Worm (Caenorhabditis elegans) whole organism, L4 larva: Measurements from ENCODE around the gene Y53F4B.5.
A peak's percentile ranks its signal among the peaks of the same experiment; 100 is the strongest.

Experiments
- F44E2.7 ChIP-seq: fragments of 200-800 bp; sonication (Bioruptor generic); IDR thresholded peaks from 2 replicates; pipeline ENCODE4 v2.1.2; 2022; ENCODE audit warnings: missing genetic modification characterization, missing compliant biosample characterization
- F49E8.2 ChIP-seq: sonication (generic microtip); optimal IDR thresholded peaks from 2 replicates; lab custom pipeline; 2016; ENCODE audit warnings: missing compliant biosample characterization, mild to moderate bottlenecking, missing genetic modification characterization, borderline replicate concordance
- T26A8.4 ChIP-seq: fragments of 200-800 bp; sonication (Bioruptor generic); IDR thresholded peaks from 2 replicates; pipeline ENCODE4 v1.3.6; 2022; ENCODE audit warnings: missing genetic modification characterization, missing compliant biosample characterization
- Y48G9A.11 ChIP-seq: fragments of 200-800 bp; sonication (Bioruptor generic); IDR thresholded peaks from 2 replicates; pipeline ENCODE4 v1.3.6; 2022; ENCODE audit warnings: missing genetic modification reagents, missing genetic modification characterization, missing compliant biosample characterization
- aha-1 ChIP-seq: fragments of 150-350 bp; peaks from one replicate; lab custom pipeline; 2014; ENCODE audit warnings: missing biosample characterization, missing genetic modification characterization
- ama-1 ChIP-seq: fragments of 150-350 bp; optimal IDR thresholded peaks from 2 replicates; lab custom pipeline; 2014; ENCODE audit warnings: inconsistent platforms, mixed read lengths
- arid-1 ChIP-seq: fragments of 200-800 bp; sonication (Bioruptor generic); conservative IDR thresholded peaks from 2 replicates; pipeline ENCODE4 v1.3.6; 2022; ENCODE audit warnings: missing genetic modification reagents, missing genetic modification characterization, missing compliant biosample characterization
- ceh-20 ChIP-seq: fragments of 200-800 bp; sonication (Bioruptor generic); IDR thresholded peaks from 2 replicates; pipeline ENCODE4 v1.3.6; 2022; ENCODE audit warnings: missing genetic modification reagents, missing genetic modification characterization, missing compliant biosample characterization
- ceh-28 ChIP-seq: fragments of 150-350 bp; optimal IDR thresholded peaks from 2 replicates; lab custom pipeline; 2014; ENCODE audit warnings: missing biosample characterization, missing genetic modification reagents, missing genetic modification characterization
- dmd-6 ChIP-seq: fragments of 200-800 bp; sonication (Bioruptor generic); IDR thresholded peaks from 2 replicates; pipeline ENCODE4 v1.3.6; 2022; ENCODE audit warnings: missing genetic modification reagents, missing genetic modification characterization, missing compliant biosample characterization
- dmd-9 ChIP-seq: fragments of 200-800 bp; sonication (Bioruptor generic); IDR thresholded peaks from 2 replicates; pipeline ENCODE4 v1.3.6; 2022; ENCODE audit warnings: missing genetic modification reagents, missing genetic modification characterization, missing compliant biosample characterization
- dpl-1 ChIP-seq: fragments of 150-350 bp; optimal IDR thresholded peaks from 2 replicates; lab custom pipeline; 2014; ENCODE audit warnings: missing biosample characterization, missing genetic modification reagents, missing genetic modification characterization
- fkh-10 ChIP-seq: fragments of 150-350 bp; optimal IDR thresholded peaks from 2 replicates; lab custom pipeline; 2014; ENCODE audit warnings: missing biosample characterization, missing genetic modification reagents, missing genetic modification characterization
- hif-1 ChIP-seq, 2 experiments: sonication (generic microtip); optimal IDR thresholded peaks; 2 replicates each; lab custom pipeline; 2016 to 2017; ENCODE audit warnings: missing compliant biosample characterization in 2 of 2, missing genetic modification characterization in 2 of 2, missing genetic modification reagents in 2 of 2, missing genotype in 2 of 2, mild to moderate bottlenecking in 1 of 2
- hlh-11 ChIP-seq: fragments of 200-800 bp; sonication (Bioruptor generic); optimal IDR thresholded peaks from 2 replicates; lab custom pipeline; 2018; ENCODE audit warnings: mild to moderate bottlenecking, missing genetic modification characterization, missing compliant biosample characterization
- hlh-30 ChIP-seq: sonication (generic microtip); optimal IDR thresholded peaks from 2 replicates; lab custom pipeline; 2017; ENCODE audit warnings: antibody characterized with exemption, mild to moderate bottlenecking, missing genetic modification characterization, missing compliant biosample characterization; ENCODE audit not compliant: insufficient read depth
- hmg-1.1 ChIP-seq: fragments of 200-800 bp; sonication (Bioruptor generic); IDR thresholded peaks from 2 replicates; pipeline ENCODE4 v1.3.6; 2022; ENCODE audit warnings: missing genetic modification reagents, missing genetic modification characterization, missing compliant biosample characterization
- lin-1 ChIP-seq: fragments of 200-800 bp; sonication (Bioruptor generic); IDR thresholded peaks from 2 replicates; pipeline ENCODE4 v1.3.6; 2022; ENCODE audit warnings: missing genetic modification reagents, missing genetic modification characterization, missing compliant biosample characterization
- lin-13 ChIP-seq: fragments of 150-350 bp; optimal IDR thresholded peaks from 2 replicates; lab custom pipeline; 2014; ENCODE audit warnings: missing biosample characterization, missing genetic modification reagents, missing genetic modification characterization
- lin-15B ChIP-seq: fragments of 150-350 bp; sonication (generic microtip); optimal IDR thresholded peaks from 3 replicates; lab custom pipeline; 2014; ENCODE audit warnings: missing biosample characterization, missing genetic modification characterization
- lin-38 ChIP-seq: fragments of 200-800 bp; sonication (Bioruptor generic); IDR thresholded peaks from 2 replicates; pipeline ENCODE4 v1.3.6; 2022; ENCODE audit warnings: missing genetic modification reagents, missing genetic modification characterization, missing compliant biosample characterization
- lsy-2 ChIP-seq, 2 experiments: fragments of 150-350 bp in 1 of 2; sonication (generic microtip) in 1 of 2; optimal IDR thresholded peaks; 2 replicates each; lab custom pipeline; 2014 to 2017; ENCODE audit warnings: missing biosample characterization in 2 of 2, missing genetic modification characterization in 2 of 2
- madf-9 ChIP-seq: fragments of 200-800 bp; sonication (Bioruptor generic); conservative IDR thresholded peaks from 2 replicates; pipeline ENCODE4 v1.3.6; 2022; ENCODE audit warnings: missing genetic modification reagents, missing genetic modification characterization, missing compliant biosample characterization
- mdl-1 ChIP-seq, 2 experiments: fragments of 150-350 bp in 1 of 2; sonication (generic microtip) in 1 of 2; optimal IDR thresholded peaks; 2 replicates each; lab custom pipeline; 2014 to 2017; ENCODE audit warnings: missing biosample characterization in 2 of 2, missing genetic modification characterization in 2 of 2
- mep-1 ChIP-seq: fragments of 150-350 bp; sonication (generic microtip); optimal IDR thresholded peaks from 3 replicates; lab custom pipeline; 2014; ENCODE audit warnings: missing biosample characterization, missing genetic modification characterization
- mes-2 ChIP-seq: sonication (generic microtip); optimal IDR thresholded peaks from 2 replicates; lab custom pipeline; 2016; ENCODE audit warnings: missing genotype, mild to moderate bottlenecking, missing genetic modification characterization, missing compliant biosample characterization; ENCODE audit not compliant: poor library complexity, severe bottlenecking
- mxl-2 ChIP-seq: fragments of 200-800 bp; sonication (Bioruptor generic); conservative IDR thresholded peaks from 2 replicates; pipeline ENCODE4 v1.3.6; 2022; ENCODE audit warnings: missing genetic modification reagents, missing genetic modification characterization, missing compliant biosample characterization
- nhr-11 ChIP-seq: fragments of 150-350 bp; optimal IDR thresholded peaks from 2 replicates; lab custom pipeline; 2014; ENCODE audit warnings: missing biosample characterization, missing genetic modification characterization
- nhr-28 ChIP-seq: fragments of 150-350 bp; optimal IDR thresholded peaks from 2 replicates; lab custom pipeline; 2014; ENCODE audit warnings: missing biosample characterization, missing genetic modification characterization
- nhr-42 ChIP-seq: fragments of 200-800 bp; sonication (Bioruptor generic); IDR thresholded peaks from 2 replicates; pipeline ENCODE4 v1.3.6; 2022; ENCODE audit warnings: missing genetic modification characterization, missing compliant biosample characterization
- nhr-6 ChIP-seq: fragments of 150-350 bp; optimal IDR thresholded peaks from 2 replicates; lab custom pipeline; 2014; ENCODE audit warnings: missing biosample characterization, missing genetic modification characterization
- nhr-76 ChIP-seq: fragments of 150-350 bp; optimal IDR thresholded peaks from 2 replicates; lab custom pipeline; 2014; ENCODE audit warnings: missing biosample characterization, missing genetic modification characterization
- nhr-77 ChIP-seq: fragments of 150-350 bp; optimal IDR thresholded peaks from 2 replicates; lab custom pipeline; 2014; ENCODE audit warnings: missing biosample characterization, missing genetic modification characterization
- pha-4 ChIP-seq, 2 experiments: fragments of 150-350 bp in 1 of 2; fragments of 200-800 bp in 1 of 2; sonication (Bioruptor generic) in 1 of 2; IDR thresholded peaks in 1 of 2; optimal IDR thresholded peaks in 1 of 2; 2 replicates each; pipeline versions ENCODE4 v1.3.6 to Lab custom; 2014 to 2022; ENCODE audit warnings: missing genetic modification characterization in 2 of 2, missing genetic modification reagents in 2 of 2, missing biosample characterization in 1 of 2, missing compliant biosample characterization in 1 of 2
- saeg-2 ChIP-seq: fragments of 200-800 bp; sonication (Bioruptor generic); IDR thresholded peaks from 2 replicates; pipeline ENCODE4 v1.3.6; 2022; ENCODE audit warnings: missing genetic modification reagents, missing genetic modification characterization, missing compliant biosample characterization
- set-16 ChIP-seq: fragments of 200-800 bp; sonication (Bioruptor generic); IDR thresholded peaks from 2 replicates; pipeline ENCODE4 v1.3.6; 2022; ENCODE audit warnings: missing genetic modification reagents, missing genetic modification characterization, missing compliant biosample characterization
- snpc-4 ChIP-seq: fragments of 150-350 bp; optimal IDR thresholded peaks from 2 replicates; lab custom pipeline; 2014; ENCODE audit warnings: missing biosample characterization, missing genetic modification characterization
- unc-130 ChIP-seq: sonication (generic microtip); optimal IDR thresholded peaks from 2 replicates; lab custom pipeline; 2016; ENCODE audit warnings: missing genetic modification reagents, missing genetic modification characterization, missing compliant biosample characterization
- vab-7 ChIP-seq: fragments of 200-800 bp; sonication (Bioruptor generic); IDR thresholded peaks from 2 replicates; pipeline ENCODE4 v1.3.6; 2022; ENCODE audit warnings: missing genetic modification reagents, missing genetic modification characterization, missing compliant biosample characterization
- zag-1 ChIP-seq: fragments of 150-350 bp; optimal IDR thresholded peaks from 2 replicates; lab custom pipeline; 2014; ENCODE audit warnings: missing biosample characterization, missing genetic modification characterization
- zfp-3 ChIP-seq: fragments of 200-800 bp; sonication (Bioruptor generic); conservative IDR thresholded peaks from 2 replicates; pipeline ENCODE4 v1.3.6; 2022; ENCODE audit warnings: missing genetic modification reagents, missing genetic modification characterization, missing compliant biosample characterization

Gene Y53F4B.5

DNA sequence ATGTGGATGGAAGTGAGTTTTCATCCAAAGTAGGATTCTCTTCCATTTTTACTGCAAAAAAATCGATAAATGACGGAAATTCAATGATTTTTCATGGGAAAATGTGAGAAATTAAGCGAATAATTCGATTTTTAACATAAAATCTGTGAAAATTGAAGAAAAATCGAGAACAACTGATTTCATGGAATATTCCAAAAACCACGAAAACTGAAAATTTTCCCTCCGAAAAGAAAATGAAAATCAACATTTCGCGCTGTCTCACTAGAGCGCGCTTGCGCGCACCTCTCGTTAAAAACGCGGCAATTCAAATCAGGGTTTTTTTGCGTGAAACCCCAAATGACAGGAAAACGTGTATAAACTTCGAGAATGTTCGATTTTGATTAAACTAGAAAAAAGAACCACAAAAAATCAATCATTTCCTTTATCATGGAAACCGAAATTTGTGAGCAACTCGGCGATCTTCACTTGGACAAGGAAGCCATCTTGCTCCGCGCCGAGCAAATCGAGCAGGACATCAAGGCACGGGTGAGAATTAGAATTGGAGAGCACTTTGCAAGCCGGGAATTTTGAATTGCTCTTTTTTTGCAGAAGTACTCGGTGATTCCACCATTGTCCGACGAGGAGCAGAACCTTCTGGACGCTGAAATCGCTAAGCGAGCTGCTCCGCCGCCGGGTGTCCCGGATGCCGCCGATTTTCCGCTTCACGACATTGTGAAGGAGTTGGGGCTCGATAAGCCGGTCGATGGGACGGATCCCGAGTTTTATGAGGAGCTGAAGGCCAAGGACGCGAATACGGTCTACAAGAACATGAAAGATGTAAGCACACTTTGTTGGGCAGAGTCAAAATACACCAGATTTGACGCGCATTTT is 26.8 kb upstream of the Y53F4B.5 start, which contains the start of the genes Y53F4B.9 and Y53F4B.11:
TSS of gene Y53F4B.9 (minus strand) at position 51 of the 870 bp plus-strand sequence.
TSS of gene Y53F4B.11 (plus strand) at position 383 of the 870 bp plus-strand sequence.
- TF ChIP-seq set-16 (GFP tag; lab: Robert Waterston, UW): peak; percentile 80
- peak; percentile 37; the same call in 1 of the 2 replicates for TF ChIP-seq dmd-6 (GFP tag; lab: Robert Waterston, UW)
- peak; percentile 87 for TF ChIP-seq mes-2 (tag; lab: Kevin White, UChicago)
- peak; percentile 42 for TF ChIP-seq snpc-4 (tag; lab: Kevin White, UChicago)
- peak; percentile 45 for TF ChIP-seq lin-15B (tag; lab: Kevin White, UChicago)
- TF ChIP-seq mdl-1 (tag; optimal IDR thresholded peaks at IDR 0.05; lab: Kevin White, UChicago): no peak
- no peak for TF ChIP-seq zag-1 (tag; lab: Kevin White, UChicago)
- no peak for TF ChIP-seq nhr-76 (tag; lab: Kevin White, UChicago)
- peak; percentile 99 for TF ChIP-seq lin-38 (GFP tag; lab: Robert Waterston, UW)
- TF ChIP-seq nhr-6 (tag; lab: Kevin White, UChicago): peak; percentile 29
- peak; percentile 99 for TF ChIP-seq dpl-1
- TF ChIP-seq T26A8.4: 0 out of 2 replicates have a peak, but pooled peaks have one; percentile 10
- peak; percentile 36 to 86 for TF ChIP-seq lsy-2 (tag; optimal IDR thresholded peaks at IDR 0.05; lab: Kevin White, UChicago)
- no peak for TF ChIP-seq pha-4 (GFP tag; IDR thresholded peaks at IDR 0.05; lab: Robert Waterston, UW)
- TF ChIP-seq pha-4 (tag; optimal IDR thresholded peaks at IDR 0.05; lab: Kevin White, UChicago): peak; percentile 6
- peak; percentile 53 for TF ChIP-seq nhr-11
- TF ChIP-seq madf-9 (GFP tag; lab: Robert Waterston, UW): peak; percentile 69
- TF ChIP-seq Y48G9A.11: peak; percentile 85
- peak; percentile 79 for TF ChIP-seq hmg-1.1
- TF ChIP-seq vab-7 (GFP tag; lab: Robert Waterston, UW): 0 out of 2 replicates have a peak, but pooled peaks have one; percentile 29
- TF ChIP-seq hif-1 (tag; optimal IDR thresholded peaks at IDR 0.05; lab: Kevin White, UChicago): peak in 1 of 2 experiments; percentile 70
- peak; percentile 55 for TF ChIP-seq ama-1 (lab: Kevin White, UChicago)
- TF ChIP-seq aha-1 (tag; lab: Kevin White, UChicago): peak; percentile 12
- TF ChIP-seq lin-13 (GFP tag; lab: Kevin White, UChicago): peak; percentile 61
- TF ChIP-seq dmd-9 (GFP tag; lab: Robert Waterston, UW): 0 out of 2 replicates have a peak, but pooled peaks have one; percentile 52
- peak; percentile 77 for TF ChIP-seq hlh-30 (tag; lab: Kevin White, UChicago)
- peak; percentile 37 for TF ChIP-seq fkh-10 (GFP tag; lab: Kevin White, UChicago)
- TF ChIP-seq ceh-20 (GFP tag; lab: Robert Waterston, UW): peak; percentile 27; the same call in 1 of the 2 replicates
- no peak for TF ChIP-seq F44E2.7
- TF ChIP-seq hlh-11: peak; percentile 22
- TF ChIP-seq nhr-77 (tag; lab: Kevin White, UChicago): peak; percentile 94
- TF ChIP-seq ceh-28 (tag; lab: Kevin White, UChicago): no peak
- peak; percentile 73 for TF ChIP-seq unc-130 (GFP tag; lab: Kevin White, UChicago)
- TF ChIP-seq arid-1 (GFP tag; lab: Robert Waterston, UW): peak; percentile 48; the same call in 1 of the 2 replicates
- peak; percentile 57 for TF ChIP-seq nhr-28 (tag; lab: Kevin White, UChicago)
- TF ChIP-seq F49E8.2 (tag; lab: Kevin White, UChicago): peak; percentile 53
- TF ChIP-seq lin-1 (GFP tag; lab: Robert Waterston, UW): no peak
- no peak for TF ChIP-seq mxl-2 (GFP tag; lab: Robert Waterston, UW)
- peak; percentile 73 for TF ChIP-seq mep-1 (tag; lab: Kevin White, UChicago)
- no peak for TF ChIP-seq zfp-3
- peak; percentile 78 for TF ChIP-seq nhr-42
- TF ChIP-seq saeg-2 (GFP tag; lab: Robert Waterston, UW): no peak
